Fruit fly (Drosophila melanogaster) whole organism, adult: ENCODE data around the gene Rtca.

ENCODE experiments used
- CG11617 ChIP-seq: fragments of 200-800 bp; sonication (Bioruptor generic); optimal IDR thresholded peaks from 2 replicates; lab custom pipeline; 2017; ENCODE audit warnings: mild to moderate bottlenecking, missing biosample characterization, missing genetic modification reagents, missing genetic modification characterization
- CG12768 ChIP-seq: fragments of 200-800 bp; sonication (Bioruptor generic); optimal IDR thresholded peaks from 2 replicates; lab custom pipeline; 2017; ENCODE audit warnings: missing biosample characterization, missing genetic modification characterization, mild to moderate bottlenecking, moderate library complexity, missing genetic modification reagents
- CG14711 ChIP-seq: fragments of 200-800 bp; sonication (Bioruptor generic); optimal IDR thresholded peaks from 2 replicates; lab custom pipeline; 2018; ENCODE audit warnings: missing biosample characterization, mild to moderate bottlenecking, missing genetic modification characterization, moderate library complexity
- CG33017 ChIP-seq: fragments of 200-800 bp; sonication (Bioruptor generic); optimal IDR thresholded peaks from 2 replicates; lab custom pipeline; 2018; ENCODE audit warnings: missing biosample characterization, mild to moderate bottlenecking, missing genetic modification characterization, moderate library complexity
- CG5204 ChIP-seq: fragments of 200-800 bp; sonication (Bioruptor generic); optimal IDR thresholded peaks from 2 replicates; lab custom pipeline; 2016; ENCODE audit warnings: missing biosample characterization, missing genetic modification characterization
- Mnt ChIP-seq: fragments of 200-800 bp; sonication (Bioruptor generic); optimal IDR thresholded peaks from 2 replicates; lab custom pipeline; 2016; ENCODE audit warnings: missing biosample characterization, mild to moderate bottlenecking, missing genetic modification characterization
- bab1 ChIP-seq: fragments of 200-800 bp; sonication (Bioruptor generic); optimal IDR thresholded peaks from 3 replicates; lab custom pipeline; 2019; ENCODE audit warnings: missing biosample characterization, mild to moderate bottlenecking, missing genetic modification characterization, moderate library complexity
- cic ChIP-seq: fragments of 200-800 bp; sonication (Bioruptor generic); optimal IDR thresholded peaks from 2 replicates; lab custom pipeline; 2017; ENCODE audit warnings: missing biosample characterization, mild to moderate bottlenecking, missing genetic modification characterization, moderate library complexity
- cnc ChIP-seq, 2 experiments: fragments of >200 bp; optimal IDR thresholded peaks; 2 replicates each; lab custom pipeline; 2017

- no peak for TF ChIP-seq cnc (optimal IDR thresholded peaks at IDR 0.05; lab: Kevin White, UChicago)
- TF ChIP-seq bab1 = peak; percentile 77
- peak; percentile 93 for TF ChIP-seq Mnt
- no peak for TF ChIP-seq CG33017 (tag; lab: Kevin White, UChicago)
- peak; percentile 60 for TF ChIP-seq CG12768
- TF ChIP-seq CG11617 (GFP tag; lab: Kevin White, UChicago) = peak; percentile 87
- TF ChIP-seq CG14711 (tag; lab: Kevin White, UChicago) = peak; percentile 100
- TF ChIP-seq CG5204 (GFP tag; lab: Kevin White, UChicago) = no peak
- TF ChIP-seq cic (GFP tag; lab: Kevin White, UChicago) = peak; percentile 87
These were observed 51.1 kb downstream of the Rtca start, which contains the start of gene ph-d for dm6 chrX:2123013-2123964.
